Worm (Caenorhabditis elegans) whole organism, L1 larva: ENCODE measurements around the gene T21E8.7.
A peak's percentile ranks its signal among the peaks of the same experiment; 100 is the strongest.

Experiments used
- lin-35 ChIP-seq, 2 experiments: fragments of 150-350 bp; optimal IDR thresholded peaks; 2 replicates each; lab custom pipeline; 2014; ENCODE audit warnings: missing biosample characterization in 2 of 2, missing genetic modification characterization in 2 of 2, missing genetic modification reagents in 2 of 2
- nhr-47 ChIP-seq: sonication (generic microtip); optimal IDR thresholded peaks from 2 replicates; lab custom pipeline; 2016; ENCODE audit warnings: mild to moderate bottlenecking, missing genetic modification characterization, moderate library complexity, missing compliant biosample characterization
- snpc-4 ChIP-seq: fragments of 150-350 bp; optimal IDR thresholded peaks from 2 replicates; lab custom pipeline; 2014; ENCODE audit warnings: missing biosample characterization, missing genetic modification characterization

DNA sequence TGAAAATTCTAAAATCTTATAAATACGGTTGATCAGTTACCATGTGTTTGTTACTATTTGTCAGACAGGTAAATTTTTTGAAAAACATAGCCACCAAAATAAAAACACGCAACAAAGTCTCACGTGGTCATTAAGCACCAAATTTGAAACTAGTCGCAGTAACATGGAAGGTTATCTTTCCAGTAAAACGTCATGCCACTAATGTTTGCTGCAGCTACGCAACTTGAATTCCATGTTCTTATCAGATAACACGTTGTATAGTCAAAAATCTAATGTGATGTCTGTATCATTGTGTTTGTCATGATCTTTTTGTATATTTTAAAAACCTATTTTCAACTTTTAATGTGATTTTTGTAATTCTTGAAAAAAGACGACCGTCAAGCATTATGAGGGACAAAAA is 18.5 kb downstream of the T21E8.7 start:
- TF ChIP-seq lin-35 (GFP tag; optimal IDR thresholded peaks at IDR 0.05; lab: Kevin White, UChicago) (peak in 1 of 2 experiments; percentile 37), snpc-4 (tag; lab: Kevin White, UChicago) (no peak), nhr-47 (tag; lab: Kevin White, UChicago) (no peak)
